Fruit fly (Drosophila melanogaster): ENCODE results near the gene CG15406.

DNA sequence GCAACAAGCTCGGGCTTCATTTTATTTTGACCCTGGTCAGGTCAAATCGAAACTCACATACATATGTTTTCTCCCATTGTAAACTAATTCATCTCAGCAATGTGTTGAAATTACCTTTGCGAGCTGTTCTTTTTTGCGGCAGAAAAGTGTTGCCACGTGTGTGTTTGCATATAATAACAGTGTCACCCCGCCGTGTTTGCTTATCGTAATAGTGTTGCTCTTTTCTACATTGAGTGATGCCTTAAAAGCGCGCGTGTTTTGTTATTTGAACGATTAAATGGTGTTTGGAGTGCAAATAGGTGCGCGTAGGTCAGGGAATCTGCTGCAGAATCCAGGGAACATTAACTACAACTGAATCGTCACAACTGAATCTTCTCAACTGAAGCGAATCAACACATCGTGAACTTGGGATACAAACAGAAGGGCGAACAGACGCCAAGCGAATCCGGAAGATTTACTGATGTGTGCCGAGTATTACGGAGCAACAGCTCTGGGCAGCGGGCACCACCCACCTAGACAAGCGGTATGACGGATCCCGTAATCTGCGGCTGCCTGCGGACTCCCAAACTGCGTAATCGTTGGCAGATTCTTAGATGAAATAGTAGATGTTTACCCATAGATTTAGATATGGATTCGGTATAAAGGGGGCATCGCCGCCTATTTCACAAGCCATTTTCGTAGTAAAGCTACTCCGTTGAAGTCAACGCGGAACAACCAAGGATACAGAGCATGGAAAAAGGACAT is at the start of gene CG15406:
- TF ChIP-seq CG13204 (GFP tag; optimal IDR thresholded peaks at IDR 0.05) = no peak
- no peak for TF ChIP-seq EcR (GFP tag; optimal IDR thresholded peaks at IDR 0.05)
- no peak for TF ChIP-seq CG10348 (GFP tag; IDR thresholded peaks at IDR 0.05)
- no peak for TF ChIP-seq gl (tag; optimal IDR thresholded peaks at IDR 0.05)
- TF ChIP-seq fd96Ca (GFP tag; IDR thresholded peaks at IDR 0.05) = no peak
- no peak for TF ChIP-seq D1 (tag; optimal IDR thresholded peaks at IDR 0.05)
- TF ChIP-seq CG15710 (tag; optimal IDR thresholded peaks at IDR 0.05) = no peak

Data from whole organism, pupa.